Fruit fly (Drosophila melanogaster): ENCODE measurements around the gene Amt.
A peak's percentile ranks its signal among the peaks of the same experiment; 100 is the strongest.

Amt gene

dm6 chr3R:15282982-15283809 is 34.3 kb upstream of the Amt start:
- TF ChIP-seq EcR (GFP tag; optimal IDR thresholded peaks at IDR 0.05) = peak; percentile 60
- no peak for TF ChIP-seq rn (GFP tag; IDR thresholded peaks at IDR 0.05)

DNA sequence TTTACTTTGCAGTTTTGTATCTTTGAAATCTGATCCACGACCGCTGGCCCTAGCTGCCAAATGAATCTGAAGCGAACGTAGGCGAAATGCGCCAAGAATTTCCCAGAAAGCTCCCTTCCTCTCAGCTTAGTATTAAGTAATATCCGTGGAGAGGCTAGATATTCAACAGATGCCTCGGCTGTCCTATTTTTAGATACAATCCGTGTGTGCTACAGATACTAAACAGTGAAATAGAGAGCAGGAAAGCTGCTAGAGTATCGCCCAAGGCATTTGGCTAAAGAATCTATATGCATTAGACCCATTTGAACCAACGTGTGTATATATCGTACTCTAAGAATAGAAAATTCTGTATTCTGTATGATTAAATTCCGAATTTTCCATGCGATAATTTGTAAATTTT is 33.4 kb upstream of the Amt start:
- TF ChIP-seq CG8301 (tag; optimal IDR thresholded peaks at IDR 0.05) (no peak), fd96Ca (GFP tag; IDR thresholded peaks at IDR 0.05) (no peak), CG34367 (tag; optimal IDR thresholded peaks at IDR 0.05) (no peak), CG14655 (GFP tag; optimal IDR thresholded peaks at IDR 0.05) (no peak), D1 (tag; optimal IDR thresholded peaks at IDR 0.05) (no peak), gl (tag; optimal IDR thresholded peaks at IDR 0.05) (no peak), CG9948 (tag; optimal IDR thresholded peaks at IDR 0.05) (no peak), Ets98B (GFP tag; IDR thresholded peaks at IDR 0.05) (no peak), CG8159 (tag; optimal IDR thresholded peaks at IDR 0.05) (no peak), EcR (GFP tag; optimal IDR thresholded peaks at IDR 0.05) (no peak), CG15710 (tag; optimal IDR thresholded peaks at IDR 0.05) (no peak), rn (GFP tag; IDR thresholded peaks at IDR 0.05) (no peak), CG4496 (GFP tag; IDR thresholded peaks at IDR 0.05) (no peak), Snoo (tag; optimal IDR thresholded peaks at IDR 0.05) (no peak), Pif1B (GFP tag; optimal IDR thresholded peaks at IDR 0.05) (no peak)

DNA sequence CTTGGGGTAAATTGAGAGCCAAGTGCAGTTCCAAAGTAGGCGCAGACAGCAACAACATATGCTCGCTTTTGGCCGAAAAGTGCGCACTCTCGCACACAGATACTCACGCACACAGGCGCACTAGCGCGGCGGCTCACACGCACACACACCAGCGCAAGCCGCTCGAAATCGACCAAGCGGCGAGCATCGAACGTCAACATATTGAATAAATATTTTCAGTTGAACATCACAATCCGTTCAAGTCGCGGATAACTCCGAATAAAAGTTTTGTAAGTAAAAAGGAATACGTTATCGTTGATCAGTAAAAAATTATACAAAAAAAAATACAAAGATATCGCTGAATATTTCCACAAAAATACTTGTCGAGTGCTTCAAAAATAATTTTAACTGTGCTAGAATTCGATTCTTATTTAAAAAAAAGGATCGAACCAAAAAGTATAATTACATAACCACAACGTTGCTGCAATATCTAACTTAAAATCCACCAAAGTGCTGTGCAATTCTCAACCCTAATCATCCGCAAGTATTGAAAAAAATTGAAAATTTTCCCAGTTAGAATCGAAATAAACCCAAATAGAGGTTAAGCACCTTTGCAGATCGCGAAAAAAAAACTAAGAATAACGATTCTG is 32.5 kb upstream of the Amt start:
- TF ChIP-seq CG14655 (GFP tag; optimal IDR thresholded peaks at IDR 0.05) (no peak), rn (GFP tag; IDR thresholded peaks at IDR 0.05) (no peak), Pif1A (GFP tag; optimal IDR thresholded peaks at IDR 0.05) (no peak), CG34367 (tag; optimal IDR thresholded peaks at IDR 0.05) (no peak), Snoo (tag; optimal IDR thresholded peaks at IDR 0.05) (no peak), CG8301 (tag; optimal IDR thresholded peaks at IDR 0.05) (no peak), EcR (GFP tag; optimal IDR thresholded peaks at IDR 0.05) (no peak), CG9948 (tag; optimal IDR thresholded peaks at IDR 0.05) (no peak), CG8159 (tag; optimal IDR thresholded peaks at IDR 0.05) (no peak), CG32121 (GFP tag; IDR thresholded peaks at IDR 0.05) (no peak)

- no peak for TF ChIP-seq CG12605 (GFP tag; IDR thresholded peaks at IDR 0.05)
- TF ChIP-seq CG17806 (tag; optimal IDR thresholded peaks at IDR 0.05) = peak; percentile 24
- no peak for TF ChIP-seq D1 (tag; optimal IDR thresholded peaks at IDR 0.05)
- peak; percentile 42 for TF ChIP-seq CG9948 (tag; optimal IDR thresholded peaks at IDR 0.05)
- no peak for TF ChIP-seq fd96Ca (GFP tag; IDR thresholded peaks at IDR 0.05)
- no peak for TF ChIP-seq CG32121 (GFP tag; IDR thresholded peaks at IDR 0.05)
- peak; percentile 33 for TF ChIP-seq CG15710 (tag; optimal IDR thresholded peaks at IDR 0.05)
- TF ChIP-seq CG13204 (GFP tag; optimal IDR thresholded peaks at IDR 0.05) = no peak
- TF ChIP-seq CG10348 (GFP tag; IDR thresholded peaks at IDR 0.05) = no peak
- TF ChIP-seq Ets98B (GFP tag; IDR thresholded peaks at IDR 0.05) = no peak
- TF ChIP-seq CG8159 (tag; optimal IDR thresholded peaks at IDR 0.05) = peak; percentile 54
- TF ChIP-seq CG4496 (GFP tag; IDR thresholded peaks at IDR 0.05) = 0 out of 3 replicates have a peak, but pooled peaks have one; percentile 25
- TF ChIP-seq Pif1A (GFP tag; optimal IDR thresholded peaks at IDR 0.05) = peak; percentile 40
- TF ChIP-seq EcR (GFP tag; optimal IDR thresholded peaks at IDR 0.05) = no peak
- peak; percentile 43 for TF ChIP-seq Pif1B (GFP tag; optimal IDR thresholded peaks at IDR 0.05)
- TF ChIP-seq gl (tag; optimal IDR thresholded peaks at IDR 0.05) = no peak
- peak; percentile 74 for TF ChIP-seq Snoo (tag; optimal IDR thresholded peaks at IDR 0.05)
- peak; percentile 81 for TF ChIP-seq CG14655 (GFP tag; optimal IDR thresholded peaks at IDR 0.05)
- TF ChIP-seq CG8301 (tag; optimal IDR thresholded peaks at IDR 0.05) = peak; percentile 57
- TF ChIP-seq rn (GFP tag; IDR thresholded peaks at IDR 0.05) = no peak
- no peak for TF ChIP-seq CG34367 (tag; optimal IDR thresholded peaks at IDR 0.05)
Observed at dm6 chr3R:15280619-15281334, 31.8 kb upstream of the Amt start.

- TF ChIP-seq CG4496 (GFP tag; IDR thresholded peaks at IDR 0.05) (no peak), gl (tag; optimal IDR thresholded peaks at IDR 0.05) (no peak), Snoo (tag; optimal IDR thresholded peaks at IDR 0.05) (no peak), Ets98B (GFP tag; IDR thresholded peaks at IDR 0.05) (no peak), Pif1A (GFP tag; optimal IDR thresholded peaks at IDR 0.05) (no peak)
Observed at dm6 chr3R:15277926-15278869, 29.3 kb upstream of the Amt start, which contains the start of the genes MRG15 and Tm1. Gene MRG15 (minus strand): TSS chr3R:15278109. Gene Tm1 (plus strand): TSS chr3R:15278220.

Measured in whole organism, pupa.